Worm (Caenorhabditis elegans): ENCODE measurements around the gene C44C10.5.

ce11 chrX:11702236-11702635, 11.9 kb downstream of the C44C10.5 start, which contains the start of gene C44C10.3:
- no peak for TF ChIP-seq ama-1 (optimal IDR thresholded peaks at IDR 0.05)
- TF ChIP-seq alr-1 (tag; optimal IDR thresholded peaks at IDR 0.05) = no peak
- TF ChIP-seq lin-11 (tag; optimal IDR thresholded peaks at IDR 0.05) = no peak
- TF ChIP-seq elt-1 (tag; optimal IDR thresholded peaks at IDR 0.05) = no peak
- TF ChIP-seq ztf-4 (tag; optimal IDR thresholded peaks at IDR 0.05) = no peak
- TF ChIP-seq egl-27 (tag; optimal IDR thresholded peaks at IDR 0.05) = no peak
- TF ChIP-seq nhr-11 (tag; optimal IDR thresholded peaks at IDR 0.05) = no peak
